Worm (Caenorhabditis elegans) whole organism, L1 larva: ENCODE results near the gene dmsr-4.

Experiments
- C16A3.4 ChIP-seq: fragments of 150-350 bp; optimal IDR thresholded peaks from 2 replicates; lab custom pipeline; 2014; ENCODE audit warnings: missing biosample characterization, missing genetic modification characterization
- aha-1 ChIP-seq: fragments of 150-350 bp; optimal IDR thresholded peaks from 2 replicates; lab custom pipeline; 2014; ENCODE audit warnings: missing biosample characterization, missing genetic modification characterization
- aly-2 ChIP-seq: fragments of 150-350 bp; optimal IDR thresholded peaks from 2 replicates; lab custom pipeline; 2014; ENCODE audit warnings: missing biosample characterization, missing genetic modification characterization
- blmp-1 ChIP-seq: fragments of 150-350 bp; optimal IDR thresholded peaks from 2 replicates; lab custom pipeline; 2014; ENCODE audit warnings: missing biosample characterization, missing genetic modification characterization
- ceh-63 ChIP-seq: fragments of 200-800 bp; sonication (Bioruptor generic); optimal IDR thresholded peaks from 2 replicates; lab custom pipeline; 2018; ENCODE audit warnings: mild to moderate bottlenecking, missing genetic modification characterization, missing compliant biosample characterization
- ceh-88 ChIP-seq: fragments of 200-800 bp; sonication (Bioruptor generic); IDR thresholded peaks from 2 replicates; pipeline ENCODE4 v1.3.6; 2022; ENCODE audit warnings: missing genetic modification characterization, missing compliant biosample characterization
- ceh-90 ChIP-seq: sonication (generic microtip); optimal IDR thresholded peaks from 2 replicates; lab custom pipeline; 2016; ENCODE audit warnings: missing genetic modification characterization, missing compliant biosample characterization
- dpl-1 ChIP-seq, 3 experiments: fragments of 150-350 bp in 2 of 3; sonication (generic microtip) in 1 of 3; optimal IDR thresholded peaks; 2 replicates each; lab custom pipeline; 2014 to 2017; ENCODE audit warnings: missing biosample characterization in 3 of 3, missing genetic modification characterization in 3 of 3, missing genetic modification reagents in 3 of 3
- dsc-1 ChIP-seq: sonication (generic microtip); optimal IDR thresholded peaks from 2 replicates; lab custom pipeline; 2016; ENCODE audit warnings: mild to moderate bottlenecking, missing genetic modification characterization, missing compliant biosample characterization
- efl-1 ChIP-seq, 4 experiments: fragments of 150-350 bp; optimal IDR thresholded peaks in 3 of 4; peaks in 1 of 4; 1 replicate in 1 of 4; 2 replicates in 3 of 4; lab custom pipeline; 2014; ENCODE audit warnings: missing biosample characterization in 2 of 4, missing genetic modification characterization in 2 of 4, missing genetic modification reagents in 2 of 4
- egl-13 ChIP-seq: sonication (generic microtip); optimal IDR thresholded peaks from 2 replicates; lab custom pipeline; 2016; ENCODE audit warnings: missing genotype, missing genetic modification reagents, missing genetic modification characterization, missing compliant biosample characterization
- elt-2 ChIP-seq: sonication (generic microtip); optimal IDR thresholded peaks from 2 replicates; lab custom pipeline; 2016; ENCODE audit warnings: missing genetic modification characterization, mild to moderate bottlenecking, inconsistent platforms, missing compliant biosample characterization, missing genetic modification reagents
- elt-3 ChIP-seq, 6 experiments: fragments of 150-350 bp in 1 of 6; sonication (generic microtip); optimal IDR thresholded peaks; 2 replicates each; lab custom pipeline; 2017 to 2018; ENCODE audit warnings: missing biosample characterization in 6 of 6, missing genetic modification characterization in 6 of 6, inconsistent platforms in 1 of 6
- fkh-4 ChIP-seq: sonication (generic microtip); optimal IDR thresholded peaks from 2 replicates; lab custom pipeline; 2016; ENCODE audit warnings: missing compliant biosample characterization, missing genetic modification characterization, borderline replicate concordance
- fkh-8 ChIP-seq: sonication (generic microtip); optimal IDR thresholded peaks from 2 replicates; lab custom pipeline; 2016; ENCODE audit warnings: mild to moderate bottlenecking, missing genetic modification characterization, missing compliant biosample characterization
- fos-1 ChIP-seq: fragments of 150-350 bp; optimal IDR thresholded peaks from 2 replicates; lab custom pipeline; 2014; ENCODE audit warnings: missing biosample characterization, missing genetic modification characterization
- grh-1 ChIP-seq: fragments of 200-800 bp; sonication (Bioruptor generic); IDR thresholded peaks from 2 replicates; pipeline ENCODE4 v1.3.6; 2022; ENCODE audit warnings: missing genetic modification reagents, missing genetic modification characterization, missing compliant biosample characterization
- hlh-17 ChIP-seq: fragments of 200-800 bp; sonication (Bioruptor generic); optimal IDR thresholded peaks from 2 replicates; lab custom pipeline; 2018; ENCODE audit warnings: missing genetic modification characterization, mild to moderate bottlenecking, missing compliant biosample characterization, moderate library complexity, borderline replicate concordance
- hlh-4 ChIP-seq: sonication (generic microtip); optimal IDR thresholded peaks from 2 replicates; lab custom pipeline; 2016; ENCODE audit warnings: mild to moderate bottlenecking, missing genetic modification characterization, missing compliant biosample characterization
- irx-1 ChIP-seq: sonication (generic microtip); optimal IDR thresholded peaks from 2 replicates; lab custom pipeline; 2016; ENCODE audit warnings: missing genetic modification characterization, missing compliant biosample characterization
- isw-1 ChIP-seq: fragments of 200-800 bp; sonication (Bioruptor generic); IDR thresholded peaks from 2 replicates; pipeline ENCODE4 v1.3.6; 2022; ENCODE audit warnings: missing genetic modification characterization, missing compliant biosample characterization
- lin-15B ChIP-seq: fragments of 150-350 bp; sonication (generic microtip); optimal IDR thresholded peaks from 3 replicates; lab custom pipeline; 2014; ENCODE audit warnings: missing biosample characterization, missing genetic modification characterization
- lin-35 ChIP-seq, 2 experiments: fragments of 150-350 bp; optimal IDR thresholded peaks; 2 replicates each; lab custom pipeline; 2014; ENCODE audit warnings: missing biosample characterization in 2 of 2, missing genetic modification characterization in 2 of 2, missing genetic modification reagents in 2 of 2
- lin-39 ChIP-seq: fragments of 150-350 bp; optimal IDR thresholded peaks from 2 replicates; lab custom pipeline; 2014; ENCODE audit warnings: missing biosample characterization, missing genetic modification reagents, missing genetic modification characterization
- lir-3 ChIP-seq: sonication (generic microtip); optimal IDR thresholded peaks from 2 replicates; lab custom pipeline; 2016; ENCODE audit warnings: mild to moderate bottlenecking, missing genetic modification characterization, moderate library complexity, missing compliant biosample characterization; ENCODE audit not compliant: poor library complexity
- mab-9 ChIP-seq: fragments of 200-800 bp; sonication (Bioruptor generic); IDR thresholded peaks from 2 replicates; pipeline ENCODE4 v1.3.6; 2022; ENCODE audit warnings: missing genetic modification reagents, missing genetic modification characterization, missing compliant biosample characterization
- mdl-1 ChIP-seq, 2 experiments: fragments of 150-350 bp; optimal IDR thresholded peaks; 2 replicates each; lab custom pipeline; 2014 to 2017; ENCODE audit warnings: missing biosample characterization in 2 of 2, missing genetic modification characterization in 2 of 2, inconsistent platforms in 1 of 2
- mef-2 ChIP-seq: fragments of 150-350 bp; optimal IDR thresholded peaks from 2 replicates; lab custom pipeline; 2014; ENCODE audit warnings: missing biosample characterization, missing genetic modification characterization
- mep-1 ChIP-seq: fragments of 150-350 bp; optimal IDR thresholded peaks from 2 replicates; lab custom pipeline; 2014; ENCODE audit warnings: missing biosample characterization, missing genetic modification characterization
- nhr-11 ChIP-seq: fragments of 150-350 bp; optimal IDR thresholded peaks from 2 replicates; lab custom pipeline; 2014; ENCODE audit warnings: missing biosample characterization, missing genetic modification characterization
- nhr-19 ChIP-seq: fragments of 200-800 bp; sonication (Bioruptor generic); conservative IDR thresholded peaks from 2 replicates; pipeline ENCODE4 v1.3.6; 2022; ENCODE audit warnings: missing genetic modification characterization, missing compliant biosample characterization
- nhr-20 ChIP-seq: sonication (generic microtip); optimal IDR thresholded peaks from 2 replicates; lab custom pipeline; 2016; ENCODE audit warnings: mild to moderate bottlenecking, missing genetic modification characterization, missing compliant biosample characterization
- nhr-237 ChIP-seq: fragments of 150-350 bp; optimal IDR thresholded peaks from 2 replicates; lab custom pipeline; 2014; ENCODE audit warnings: missing biosample characterization, missing genetic modification characterization
- nhr-28 ChIP-seq: fragments of 150-350 bp; optimal IDR thresholded peaks from 2 replicates; lab custom pipeline; 2014; ENCODE audit warnings: missing biosample characterization, missing genetic modification characterization
- nhr-47 ChIP-seq: sonication (generic microtip); optimal IDR thresholded peaks from 2 replicates; lab custom pipeline; 2016; ENCODE audit warnings: mild to moderate bottlenecking, missing genetic modification characterization, moderate library complexity, missing compliant biosample characterization
- nhr-71 ChIP-seq: sonication (generic microtip); optimal IDR thresholded peaks from 2 replicates; lab custom pipeline; 2016; ENCODE audit warnings: mild to moderate bottlenecking, missing genetic modification characterization, moderate library complexity, missing compliant biosample characterization
- nhr-77 ChIP-seq: fragments of 150-350 bp; optimal IDR thresholded peaks from 2 replicates; lab custom pipeline; 2014; ENCODE audit warnings: missing biosample characterization, missing genetic modification characterization
- nhr-85 ChIP-seq: sonication (generic microtip); peaks from one replicate; lab custom pipeline; 2016; ENCODE audit warnings: missing genetic modification characterization, inconsistent platforms, missing compliant biosample characterization
- nhr-90 ChIP-seq: sonication (generic microtip); optimal IDR thresholded peaks from 2 replicates; lab custom pipeline; 2016; ENCODE audit warnings: mild to moderate bottlenecking, missing genetic modification characterization, missing compliant biosample characterization; ENCODE audit not compliant: poor library complexity
- pag-3 ChIP-seq: sonication (generic microtip); optimal IDR thresholded peaks from 2 replicates; lab custom pipeline; 2017; ENCODE audit warnings: missing genetic modification characterization, mild to moderate bottlenecking, missing compliant biosample characterization, antibody characterized with exemption, borderline replicate concordance; ENCODE audit not compliant: insufficient read depth
- pqm-1 ChIP-seq: sonication (generic microtip); optimal IDR thresholded peaks from 3 replicates; lab custom pipeline; 2017; ENCODE audit warnings: missing biosample characterization, missing genetic modification characterization
- skn-1 ChIP-seq: fragments of 150-350 bp; optimal IDR thresholded peaks from 2 replicates; lab custom pipeline; 2014; ENCODE audit warnings: missing biosample characterization, missing genetic modification characterization
- sptf-1 ChIP-seq: fragments of 150-350 bp; optimal IDR thresholded peaks from 2 replicates; lab custom pipeline; 2014; ENCODE audit warnings: missing biosample characterization, missing genetic modification characterization
- tbx-2 ChIP-seq: sonication (generic microtip); optimal IDR thresholded peaks from 2 replicates; lab custom pipeline; 2016; ENCODE audit warnings: missing genetic modification characterization, missing compliant biosample characterization
- tlp-1 ChIP-seq: fragments of 150-350 bp; optimal IDR thresholded peaks from 2 replicates; lab custom pipeline; 2014; ENCODE audit warnings: missing biosample characterization, missing genetic modification characterization
- unc-130 ChIP-seq: fragments of 150-350 bp; optimal IDR thresholded peaks from 2 replicates; lab custom pipeline; 2017; ENCODE audit warnings: missing biosample characterization, missing genetic modification characterization, inconsistent platforms
- unc-30 ChIP-seq: sonication (generic microtip); optimal IDR thresholded peaks from 2 replicates; lab custom pipeline; 2017; ENCODE audit warnings: missing biosample characterization, missing genetic modification characterization
- unc-86 ChIP-seq: sonication (generic microtip); optimal IDR thresholded peaks from 2 replicates; lab custom pipeline; 2016; ENCODE audit warnings: missing genetic modification characterization, missing compliant biosample characterization
- unc-98 ChIP-seq: fragments of 200-800 bp; sonication (Bioruptor generic); IDR thresholded peaks from 2 replicates; pipeline ENCODE4 v1.3.6; 2022; ENCODE audit warnings: missing genetic modification characterization, missing compliant biosample characterization
- vab-15 ChIP-seq: sonication (generic microtip); optimal IDR thresholded peaks from 2 replicates; lab custom pipeline; 2017; ENCODE audit warnings: missing genotype, mild to moderate bottlenecking, missing genetic modification characterization, missing compliant biosample characterization
- xbp-1 ChIP-seq: sonication (generic microtip); optimal IDR thresholded peaks from 2 replicates; lab custom pipeline; 2016; ENCODE audit warnings: missing genetic modification characterization, missing compliant biosample characterization
- ztf-4 ChIP-seq: fragments of 150-350 bp; optimal IDR thresholded peaks from 2 replicates; lab custom pipeline; 2014; ENCODE audit warnings: missing biosample characterization, missing genetic modification characterization

dmsr-4 gene

DNA sequence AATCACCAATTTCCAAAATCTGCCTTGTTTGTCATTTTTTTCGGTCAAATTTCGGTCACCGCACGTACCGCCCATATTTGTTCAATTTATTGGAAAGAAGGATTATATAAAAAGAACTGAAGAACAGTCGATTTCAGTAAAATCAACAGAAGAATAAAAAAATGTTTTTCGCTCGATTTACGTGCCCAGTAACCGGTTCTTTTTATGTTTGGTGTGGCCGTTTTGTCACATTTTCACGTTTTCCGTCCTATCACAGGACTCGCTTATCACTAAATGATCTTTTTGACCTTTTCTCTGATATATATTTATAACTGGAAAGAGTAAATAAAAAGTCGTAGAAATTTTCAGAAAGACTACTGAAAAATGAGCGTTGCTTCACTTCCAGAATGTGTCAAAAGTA, 37.4 kb downstream of the dmsr-4 start, which contains the start of gene far-7 (continued):
- TF ChIP-seq mdl-1 (tag; optimal IDR thresholded peaks at IDR 0.05; lab: Kevin White, UChicago) (peak in 1 of 2 experiments; percentile 35), vab-15 (tag; lab: Kevin White, UChicago) (no peak), elt-2 (tag; lab: Kevin White, UChicago) (no peak), irx-1 (no peak), mab-9 (GFP tag; lab: Robert Waterston, UW) (no peak), ceh-63 (no peak), isw-1 (GFP tag; lab: Robert Waterston, UW) (no peak), unc-130 (no peak), tbx-2 (tag; lab: Kevin White, UChicago) (peak; percentile 7), ztf-4 (tag; lab: Kevin White, UChicago) (no peak), unc-30 (tag; lab: Kevin White, UChicago) (no peak), fkh-8 (tag; lab: Kevin White, UChicago) (no peak), grh-1 (GFP tag; lab: Robert Waterston, UW) (peak; percentile 36; the same call in 1 of the 2 replicates), hlh-4 (no peak), nhr-19 (GFP tag; lab: Robert Waterston, UW) (no peak), nhr-20 (tag; lab: Kevin White, UChicago) (peak; percentile 46), nhr-90 (tag; lab: Kevin White, UChicago) (peak; percentile 36), nhr-71 (tag; lab: Kevin White, UChicago) (peak; percentile 15), lir-3 (no peak), nhr-77 (no peak), skn-1 (tag; lab: Kevin White, UChicago) (no peak), dpl-1 (GFP tag; optimal IDR thresholded peaks at IDR 0.05; lab: Kevin White, UChicago) (no peak)

DNA sequence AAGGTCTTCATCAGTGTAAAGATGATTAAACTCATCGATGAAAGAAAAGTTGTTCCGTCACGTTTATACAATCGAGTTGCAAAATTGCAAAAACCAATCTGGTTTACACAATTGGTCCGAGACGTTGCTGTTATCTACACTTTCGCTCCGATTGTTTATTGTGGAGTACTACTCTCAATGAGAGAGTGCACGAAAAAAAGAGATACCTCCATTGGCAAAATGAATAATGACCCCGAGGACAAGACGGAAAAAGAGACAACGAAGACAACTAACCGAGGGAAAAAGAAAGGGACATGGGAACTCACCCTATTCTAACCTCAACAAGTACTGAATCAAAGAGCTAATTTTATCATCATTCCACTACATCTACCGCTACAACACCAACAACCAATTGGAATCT, 43.3 kb downstream of the dmsr-4 start:
- TF ChIP-seq aha-1 (tag; lab: Kevin White, UChicago) (no peak), unc-86 (tag; lab: Kevin White, UChicago) (no peak), nhr-47 (no peak), lin-35 (GFP tag; optimal IDR thresholded peaks at IDR 0.05; lab: Kevin White, UChicago) (no peak), unc-98 (GFP tag; lab: Robert Waterston, UW) (no peak), ceh-90 (tag; lab: Kevin White, UChicago) (no peak), ceh-88 (GFP tag; lab: Robert Waterston, UW) (no peak), sptf-1 (tag; lab: Kevin White, UChicago) (no peak), nhr-237 (no peak), xbp-1 (tag; lab: Kevin White, UChicago) (no peak), egl-13 (tag; lab: Kevin White, UChicago) (no peak), fos-1 (tag; lab: Kevin White, UChicago) (no peak), nhr-85 (tag; lab: Kevin White, UChicago) (peak; percentile 53), pqm-1 (tag; lab: Kevin White, UChicago) (no peak), lin-39 (tag; lab: Kevin White, UChicago) (no peak), mef-2 (tag; lab: Kevin White, UChicago) (no peak), nhr-11 (tag; lab: Kevin White, UChicago) (no peak), dsc-1 (peak; percentile 4), blmp-1 (tag; lab: Kevin White, UChicago) (peak; percentile 78), nhr-77 (no peak), pag-3 (tag; lab: Kevin White, UChicago) (no peak), elt-3 (tag; optimal IDR thresholded peaks at IDR 0.05; lab: Kevin White, UChicago) (no peak), ceh-63 (no peak), elt-2 (tag; lab: Kevin White, UChicago) (peak; percentile 57), skn-1 (tag; lab: Kevin White, UChicago) (no peak), C16A3.4 (tag; lab: Kevin White, UChicago) (no peak), mep-1 (no peak), fkh-4 (no peak), nhr-28 (no peak), tlp-1 (no peak), hlh-17 (no peak), aly-2 (tag; lab: Kevin White, UChicago) (no peak), lin-15B (no peak), efl-1 (optimal IDR thresholded peaks at IDR 0.05; lab: Kevin White, UChicago) (peak in 1 of 2 experiments; percentile 1), efl-1 (GFP tag; optimal IDR thresholded peaks at IDR 0.05 in 1 of 2; lab: Kevin White, UChicago) (no peak)
